Worm (Caenorhabditis elegans): Measurements from ENCODE around the gene cpna-5.

The cpna-5 gene

ce11 chrII:7758397-7759135 lies 40.2 kb upstream of the cpna-5 start, which contains the start of gene B0228.7 (continued):
- TF ChIP-seq zag-1 (tag; optimal IDR thresholded peaks at IDR 0.05) (no peak), nhr-28 (tag; optimal IDR thresholded peaks at IDR 0.05) (peak; percentile 35), daf-16 (GFP tag; optimal IDR thresholded peaks at IDR 0.05) (no peak), daf-16 (tag; optimal IDR thresholded peaks at IDR 0.05) (peak; percentile 78), ctbp-1 (GFP tag; IDR thresholded peaks at IDR 0.05) (no peak), aha-1 (tag) (peak; percentile 58), nhr-48 (tag; optimal IDR thresholded peaks at IDR 0.05) (no peak), hlh-11 (tag; optimal IDR thresholded peaks at IDR 0.05) (peak; percentile 81), nhr-76 (tag; optimal IDR thresholded peaks at IDR 0.05) (no peak), sdz-12 (GFP tag; optimal IDR thresholded peaks at IDR 0.05) (no peak), lir-3 (tag; optimal IDR thresholded peaks at IDR 0.05) (no peak), snpc-1.2 (GFP tag; IDR thresholded peaks at IDR 0.05) (no peak), hif-1 (tag; optimal IDR thresholded peaks at IDR 0.05) (peak in 1 of 2 experiments; percentile 5)

ce11 chrII:7756810-7757209 lies 38.4 kb upstream of the cpna-5 start:
- TF ChIP-seq spr-3 (GFP tag; optimal IDR thresholded peaks at IDR 0.05) (no peak), mdt-29 (GFP tag; IDR thresholded peaks at IDR 0.05) (peak; percentile 86), mxl-3 (GFP tag; optimal IDR thresholded peaks at IDR 0.05) (no peak), nhr-77 (tag; optimal IDR thresholded peaks at IDR 0.05) (peak; percentile 49), fos-1 (tag; optimal IDR thresholded peaks at IDR 0.05) (no peak), php-3 (GFP tag; IDR thresholded peaks at IDR 0.05) (peak; percentile 44; the same call in 1 of the 2 replicates), aly-2 (tag; optimal IDR thresholded peaks at IDR 0.05) (no peak), Y48G9A.11 (GFP tag; IDR thresholded peaks at IDR 0.05) (peak; percentile 72), hlh-11 (tag; optimal IDR thresholded peaks at IDR 0.05) (peak; percentile 86), ZK546.5 (tag; optimal IDR thresholded peaks at IDR 0.05) (no peak), lsy-2 (tag; optimal IDR thresholded peaks at IDR 0.05) (peak in 1 of 2 experiments; percentile 74), lim-7 (GFP tag; IDR thresholded peaks at IDR 0.05) (peak; percentile 68), lin-13 (GFP tag; optimal IDR thresholded peaks at IDR 0.05) (no peak), ceh-32 (tag; optimal IDR thresholded peaks at IDR 0.05; ENCODE audit: poor library complexity) (no peak), hlh-30 (tag; optimal IDR thresholded peaks at IDR 0.05; ENCODE audit: insufficient read depth) (peak; percentile 69), daf-16 (GFP tag; optimal IDR thresholded peaks at IDR 0.05) (peak; percentile 44 to 62), daf-16 (tag; optimal IDR thresholded peaks at IDR 0.05) (peak; percentile 87), ces-1 (GFP tag; optimal IDR thresholded peaks at IDR 0.05) (no peak), lin-15B (tag; optimal IDR thresholded peaks at IDR 0.05) (no peak), ama-1 (optimal IDR thresholded peaks at IDR 0.05) (no peak), nhr-237 (tag; optimal IDR thresholded peaks at IDR 0.05) (no peak), Y5F2A.4 (GFP tag; optimal IDR thresholded peaks at IDR 0.05) (peak; percentile 10), tag-97 (GFP tag; IDR thresholded peaks at IDR 0.05) (no peak), pha-4 (GFP tag; IDR thresholded peaks at IDR 0.05) (peak; percentile 72), pha-4 (tag; optimal IDR thresholded peaks at IDR 0.05) (no peak), set-16 (GFP tag; IDR thresholded peaks at IDR 0.05) (no peak), zag-1 (tag; optimal IDR thresholded peaks at IDR 0.05) (no peak), nhr-48 (tag; optimal IDR thresholded peaks at IDR 0.05) (peak; percentile 68), dve-1 (tag; optimal IDR thresholded peaks at IDR 0.05; ENCODE audit: insufficient read depth) (peak; percentile 83), mes-2 (tag; optimal IDR thresholded peaks at IDR 0.05; ENCODE audit: poor library complexity, severe bottlenecking) (peak; percentile 78), unc-62 (GFP tag; optimal IDR thresholded peaks at IDR 0.05 in 1 of 2) (no peak), unc-62 (tag; optimal IDR thresholded peaks at IDR 0.05) (no peak), T26A8.4 (GFP tag; IDR thresholded peaks at IDR 0.05) (peak; percentile 75), nhr-102 (tag; optimal IDR thresholded peaks at IDR 0.05) (peak; percentile 65), egl-27 (tag; optimal IDR thresholded peaks at IDR 0.05) (no peak), T20F7.1 (GFP tag; optimal IDR thresholded peaks at IDR 0.05) (peak; percentile 58), zfp-3 (GFP tag; conservative IDR thresholded peaks at IDR 0.05) (peak; percentile 62), egl-43 (GFP tag; IDR thresholded peaks at IDR 0.05) (no peak), lir-3 (tag; optimal IDR thresholded peaks at IDR 0.05) (peak; percentile 22), nhr-25 (tag; optimal IDR thresholded peaks at IDR 0.05; ENCODE audit: borderline replicate concordance, insufficient read depth) (peak; percentile 60), madf-5 (GFP tag; IDR thresholded peaks at IDR 0.05) (peak in 1 of 2 experiments; percentile 59; a peak in 1 of 4 replicates)
